Worm (Caenorhabditis elegans): ENCODE measurements around the gene C28D4.8.

ce11 chrIV:9724948-9725347 is 23.3 kb downstream of the C28D4.8 start, which contains the start of the genes nhr-138 and C28D4.18:
- TF ChIP-seq T22C8.4 (GFP tag; IDR thresholded peaks at IDR 0.05) (no peak), ztf-29 (GFP tag; IDR thresholded peaks at IDR 0.05) (no peak), flt-1 (GFP tag; IDR thresholded peaks at IDR 0.05) (no peak), cog-1 (tag; optimal IDR thresholded peaks at IDR 0.05) (no peak), klf-2 (GFP tag; conservative IDR thresholded peaks at IDR 0.05) (no peak), ref-1 (GFP tag; conservative IDR thresholded peaks at IDR 0.05) (no peak), med-1 (GFP tag; optimal IDR thresholded peaks at IDR 0.05; ENCODE audit: insufficient read depth) (no peak), ztf-23 (GFP tag; IDR thresholded peaks at IDR 0.05) (no peak)
